Worm (Caenorhabditis elegans) whole organism, young adult: ENCODE results near the gene Y48D7A.1.
A peak's percentile ranks its signal among the peaks of the same experiment; 100 is the strongest.

Source experiments
- C17E4.6 ChIP-seq: fragments of 200-800 bp; sonication (Bioruptor generic); IDR thresholded peaks from 2 replicates; pipeline ENCODE4 v1.3.6; 2022; ENCODE audit warnings: missing genetic modification reagents, missing genetic modification characterization, missing compliant biosample characterization
- D2030.7 ChIP-seq: fragments of 200-800 bp; sonication (Bioruptor generic); IDR thresholded peaks from 2 replicates; pipeline ENCODE4 v1.3.6; 2022; ENCODE audit warnings: missing genetic modification reagents, missing genetic modification characterization, missing compliant biosample characterization
- F10E7.11 ChIP-seq: sonication (generic microtip); optimal IDR thresholded peaks from 2 replicates; lab custom pipeline; 2017; ENCODE audit warnings: mild to moderate bottlenecking, missing genetic modification characterization, moderate library complexity, missing compliant biosample characterization
- F22D6.2 ChIP-seq: sonication (generic microtip); optimal IDR thresholded peaks from 2 replicates; lab custom pipeline; 2016; ENCODE audit warnings: mild to moderate bottlenecking, missing genetic modification characterization, missing compliant biosample characterization
- F23B12.7 ChIP-seq: sonication (generic microtip); optimal IDR thresholded peaks from 2 replicates; lab custom pipeline; 2017; ENCODE audit warnings: missing genetic modification characterization, mild to moderate bottlenecking, missing compliant biosample characterization, antibody characterized with exemption, moderate library complexity; ENCODE audit not compliant: insufficient read depth
- F33H1.4 ChIP-seq: fragments of 200-800 bp; sonication (Bioruptor generic); IDR thresholded peaks from 2 replicates; pipeline ENCODE4 v1.3.6; 2022; ENCODE audit warnings: missing genetic modification reagents, missing genetic modification characterization, missing compliant biosample characterization
- F39B2.1 ChIP-seq: fragments of 200-800 bp; sonication (Bioruptor generic); IDR thresholded peaks from 2 replicates; pipeline ENCODE4 v1.3.6; 2022; ENCODE audit warnings: missing genetic modification reagents, missing genetic modification characterization, missing compliant biosample characterization
- F52B5.7 ChIP-seq: sonication (generic microtip); optimal IDR thresholded peaks from 2 replicates; lab custom pipeline; 2016; ENCODE audit warnings: mild to moderate bottlenecking, missing genetic modification characterization, missing compliant biosample characterization
- F55B11.4 ChIP-seq: sonication (generic microtip); optimal IDR thresholded peaks from 2 replicates; lab custom pipeline; 2016; ENCODE audit warnings: missing compliant biosample characterization, missing genetic modification characterization, borderline replicate concordance; ENCODE audit not compliant: insufficient read depth
- K11D2.4 ChIP-seq: fragments of 200-800 bp; sonication (Bioruptor generic); IDR thresholded peaks from 2 replicates; pipeline ENCODE4 v1.3.6; 2022; ENCODE audit warnings: missing genetic modification reagents, missing genetic modification characterization, missing compliant biosample characterization
- Y53F4B.3 ChIP-seq: fragments of 200-800 bp; sonication (Bioruptor generic); IDR thresholded peaks from 2 replicates; pipeline ENCODE4 v1.3.6; 2022; ENCODE audit warnings: missing genetic modification reagents, missing genetic modification characterization, missing compliant biosample characterization
- Y56A3A.18 ChIP-seq: fragments of 200-800 bp; sonication (Bioruptor generic); IDR thresholded peaks from 2 replicates; pipeline ENCODE4 v1.3.6; 2022; ENCODE audit warnings: missing genetic modification reagents, missing genetic modification characterization, missing compliant biosample characterization
- akir-1 ChIP-seq: fragments of 200-800 bp; sonication (Bioruptor generic); optimal IDR thresholded peaks from 2 replicates; lab custom pipeline; 2018; ENCODE audit warnings: mild to moderate bottlenecking, missing genetic modification characterization, moderate library complexity, missing compliant biosample characterization
- ama-1 ChIP-seq, 3 experiments: fragments of 150-350 bp in 1 of 3; sonication (generic microtip) in 2 of 3; optimal IDR thresholded peaks; 2 replicates each; lab custom pipeline; 2014 to 2018; ENCODE audit warnings: missing biosample characterization in 2 of 3, missing genetic modification characterization in 2 of 3, missing genetic modification reagents in 2 of 3
- cebp-1 ChIP-seq, 2 experiments: fragments of 200-800 bp in 1 of 2; sonication (Bioruptor generic) in 1 of 2; sonication (generic microtip) in 1 of 2; IDR thresholded peaks in 1 of 2; optimal IDR thresholded peaks in 1 of 2; 2 replicates each; pipeline versions ENCODE4 v1.3.6 to Lab custom; 2017 to 2022; ENCODE audit warnings: missing compliant biosample characterization in 2 of 2, missing genetic modification characterization in 2 of 2, mild to moderate bottlenecking in 1 of 2, missing genetic modification reagents in 1 of 2, moderate library complexity in 1 of 2
- chd-7 ChIP-seq: sonication (generic microtip); optimal IDR thresholded peaks from 2 replicates; lab custom pipeline; 2016; ENCODE audit warnings: mild to moderate bottlenecking, missing genetic modification characterization, moderate library complexity, missing compliant biosample characterization
- dox-1 ChIP-seq: fragments of 200-800 bp; sonication (Bioruptor generic); IDR thresholded peaks from 2 replicates; pipeline ENCODE4 v1.3.6; 2022; ENCODE audit warnings: missing genetic modification reagents, missing genetic modification characterization, missing compliant biosample characterization
- egl-18 ChIP-seq: fragments of 200-800 bp; sonication (Bioruptor generic); IDR thresholded peaks from 2 replicates; pipeline ENCODE4 v1.3.6; 2022; ENCODE audit warnings: missing genetic modification reagents, missing genetic modification characterization, missing compliant biosample characterization
- egl-44 ChIP-seq: fragments of 200-800 bp; sonication (Bioruptor generic); IDR thresholded peaks from 2 replicates; pipeline ENCODE4 v1.3.6; 2022; ENCODE audit warnings: missing genetic modification reagents, missing genetic modification characterization, missing compliant biosample characterization
- ekl-4 ChIP-seq: fragments of 200-800 bp; sonication (Bioruptor generic); IDR thresholded peaks from 2 replicates; pipeline ENCODE4 v1.3.6; 2022; ENCODE audit warnings: missing genetic modification reagents, missing genetic modification characterization, missing compliant biosample characterization
- ets-4 ChIP-seq: fragments of 200-800 bp; sonication (Bioruptor generic); optimal IDR thresholded peaks from 2 replicates; lab custom pipeline; 2018; ENCODE audit warnings: mild to moderate bottlenecking, missing genetic modification characterization, missing compliant biosample characterization
- him-1 ChIP-seq: sonication (generic microtip); optimal IDR thresholded peaks from 2 replicates; lab custom pipeline; 2016; ENCODE audit warnings: missing genotype, missing genetic modification reagents, missing genetic modification characterization, missing compliant biosample characterization
- hlh-12 ChIP-seq: sonication (generic microtip); optimal IDR thresholded peaks from 2 replicates; lab custom pipeline; 2016; ENCODE audit warnings: missing genetic modification characterization, missing compliant biosample characterization
- let-526 ChIP-seq: fragments of 200-800 bp; sonication (Bioruptor generic); IDR thresholded peaks from 2 replicates; pipeline ENCODE4 v1.3.6; 2022; ENCODE audit warnings: missing genetic modification reagents, missing genetic modification characterization, missing compliant biosample characterization
- lin-26 ChIP-seq: fragments of 200-800 bp; sonication (Bioruptor generic); IDR thresholded peaks from 2 replicates; pipeline ENCODE4 v1.3.6; 2022; ENCODE audit warnings: missing genetic modification reagents, missing genetic modification characterization, missing compliant biosample characterization
- lin-40 ChIP-seq: sonication (generic microtip); optimal IDR thresholded peaks from 2 replicates; lab custom pipeline; 2016; ENCODE audit warnings: missing genetic modification characterization, mild to moderate bottlenecking, missing compliant biosample characterization, missing genotype, missing genetic modification reagents
- lin-54 ChIP-seq: fragments of 200-800 bp; sonication (Bioruptor generic); optimal IDR thresholded peaks from 2 replicates; lab custom pipeline; 2018; ENCODE audit warnings: mild to moderate bottlenecking, missing genetic modification characterization, missing compliant biosample characterization
- lir-1 ChIP-seq: fragments of 200-800 bp; sonication (Bioruptor generic); conservative IDR thresholded peaks from 2 replicates; pipeline ENCODE4 v1.3.6; 2022; ENCODE audit warnings: missing genetic modification reagents, missing genetic modification characterization, missing compliant biosample characterization
- lsy-27 ChIP-seq: sonication (generic microtip); optimal IDR thresholded peaks from 2 replicates; lab custom pipeline; 2017; ENCODE audit warnings: missing genetic modification characterization, mild to moderate bottlenecking, missing compliant biosample characterization, antibody characterized with exemption, missing genotype, borderline replicate concordance; ENCODE audit not compliant: insufficient read depth
- madf-10 ChIP-seq: sonication (generic microtip); optimal IDR thresholded peaks from 2 replicates; lab custom pipeline; 2016; ENCODE audit warnings: mild to moderate bottlenecking, missing genetic modification characterization, missing compliant biosample characterization
- madf-3 ChIP-seq: fragments of 200-800 bp; sonication (Bioruptor generic); IDR thresholded peaks from 2 replicates; pipeline ENCODE4 v1.3.6; 2022; ENCODE audit warnings: missing genetic modification reagents, missing genetic modification characterization, missing compliant biosample characterization
- madf-6 ChIP-seq: fragments of 200-800 bp; sonication (Bioruptor generic); IDR thresholded peaks from 2 replicates; pipeline ENCODE4 v1.3.6; 2022; ENCODE audit warnings: missing genetic modification reagents, missing genetic modification characterization, missing compliant biosample characterization
- nfyb-1 ChIP-seq: fragments of 200-800 bp; sonication (Bioruptor generic); IDR thresholded peaks from 2 replicates; pipeline ENCODE4 v1.3.6; 2022; ENCODE audit warnings: missing genetic modification reagents, missing genetic modification characterization, missing compliant biosample characterization
- nhr-179 ChIP-seq: sonication (generic microtip); optimal IDR thresholded peaks from 2 replicates; lab custom pipeline; 2016; ENCODE audit warnings: mild to moderate bottlenecking, missing genetic modification characterization, missing compliant biosample characterization
- nhr-90 ChIP-seq: sonication (generic microtip); optimal IDR thresholded peaks from 2 replicates; lab custom pipeline; 2016; ENCODE audit warnings: missing genotype, mild to moderate bottlenecking, missing genetic modification characterization, missing compliant biosample characterization
- pbrm-1 ChIP-seq: fragments of 200-800 bp; sonication (Bioruptor generic); IDR thresholded peaks from 2 replicates; pipeline ENCODE4 v1.3.6; 2022; ENCODE audit warnings: missing genetic modification reagents, missing genetic modification characterization, missing compliant biosample characterization
- rec-8 ChIP-seq, 2 experiments: sonication (generic microtip); optimal IDR thresholded peaks; 2 replicates each; lab custom pipeline; 2016; ENCODE audit warnings: mild to moderate bottlenecking in 2 of 2, missing genetic modification characterization in 2 of 2, missing genetic modification reagents in 2 of 2, missing genotype in 2 of 2, missing biosample characterization in 1 of 2, missing compliant biosample characterization in 1 of 2, moderate library complexity in 1 of 2
- somi-1 ChIP-seq: fragments of 200-800 bp; sonication (Bioruptor generic); optimal IDR thresholded peaks from 2 replicates; lab custom pipeline; 2018; ENCODE audit warnings: mild to moderate bottlenecking, missing genetic modification characterization, missing compliant biosample characterization
- tbx-9 ChIP-seq: sonication (generic microtip); optimal IDR thresholded peaks from 2 replicates; lab custom pipeline; 2016; ENCODE audit warnings: borderline replicate concordance, missing genetic modification characterization, inconsistent platforms, missing compliant biosample characterization
- zfh-2 ChIP-seq: fragments of 200-800 bp; sonication (Bioruptor generic); conservative IDR thresholded peaks from 2 replicates; pipeline ENCODE4 v1.3.6; 2022; ENCODE audit warnings: missing genetic modification reagents, missing genetic modification characterization, missing compliant biosample characterization
- zim-3 ChIP-seq: sonication (generic microtip); optimal IDR thresholded peaks from 2 replicates; lab custom pipeline; 2017; ENCODE audit warnings: mild to moderate bottlenecking, missing genetic modification characterization, moderate library complexity, missing compliant biosample characterization
- ztf-22 ChIP-seq: fragments of 200-800 bp; sonication (Bioruptor generic); optimal IDR thresholded peaks from 2 replicates; lab custom pipeline; 2018; ENCODE audit warnings: mild to moderate bottlenecking, missing genetic modification characterization, moderate library complexity, missing compliant biosample characterization
- ztf-26 ChIP-seq: sonication (generic microtip); optimal IDR thresholded peaks from 2 replicates; lab custom pipeline; 2017; ENCODE audit warnings: missing genetic modification characterization, missing compliant biosample characterization

Y48D7A.1 gene

ce11 chrX:2971542-2971988 lies 37.7 kb upstream of the Y48D7A.1 start (continued):
- TF ChIP-seq Y53F4B.3 (GFP tag; lab: Robert Waterston, UW), result no peak
- peak; percentile 13; the same call in 1 of the 2 replicates for TF ChIP-seq C17E4.6
- peak; percentile 92 for TF ChIP-seq K11D2.4 (GFP tag; lab: Robert Waterston, UW)
- TF ChIP-seq him-1 (tag; lab: Kevin White, UChicago), result no peak
- no peak for TF ChIP-seq hlh-12 (tag; lab: Kevin White, UChicago)
- peak; percentile 68 for TF ChIP-seq ama-1 (optimal IDR thresholded peaks at IDR 0.05; lab: Kevin White, UChicago)
- TF ChIP-seq ama-1 (GFP tag; optimal IDR thresholded peaks at IDR 0.05; lab: Kevin White, UChicago), result no peak
- peak; percentile 77 for TF ChIP-seq ets-4
- TF ChIP-seq chd-7, result peak; percentile 95
- TF ChIP-seq lin-40 (tag; lab: Kevin White, UChicago), result peak; percentile 86

DNA sequence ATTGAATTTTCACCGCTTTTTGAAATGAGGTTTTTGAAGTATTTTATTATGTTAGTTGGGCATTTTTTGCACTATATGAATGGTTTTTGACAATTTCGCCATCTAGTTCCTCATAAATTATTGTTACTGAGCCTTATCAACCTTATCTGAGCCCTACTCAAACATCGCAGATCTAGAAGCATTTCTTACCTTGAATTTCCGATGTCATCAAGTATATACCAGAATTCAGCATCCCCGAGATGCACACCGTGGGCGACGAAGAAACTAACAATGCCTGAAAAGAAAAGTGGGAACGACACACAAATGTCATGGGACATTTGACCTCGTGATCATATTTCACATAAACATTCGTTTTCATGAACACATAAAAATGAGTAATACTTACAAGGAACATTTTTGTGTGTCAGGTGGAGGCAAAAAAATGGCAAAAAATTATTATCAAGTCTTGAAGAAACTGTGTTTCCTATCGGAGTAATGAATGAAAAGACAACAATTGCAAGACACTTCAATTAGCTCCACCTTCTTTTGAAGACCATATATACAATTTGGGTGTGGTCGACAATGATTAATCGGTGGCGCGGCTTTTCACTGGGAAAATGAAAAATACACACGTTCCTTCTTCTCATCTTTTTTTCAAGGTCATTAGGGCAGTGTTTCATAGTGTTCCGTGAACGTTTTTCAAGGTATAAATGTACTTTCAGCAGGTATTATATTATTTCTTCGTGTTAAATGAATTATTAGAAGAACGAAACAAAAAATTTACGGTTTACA lies 36.8 kb upstream of the Y48D7A.1 start:
- TF ChIP-seq dox-1 (GFP tag; lab: Robert Waterston, UW), result no peak
- no peak for TF ChIP-seq rec-8 (tag; optimal IDR thresholded peaks at IDR 0.05; lab: Kevin White, UChicago)
- no peak for TF ChIP-seq D2030.7
- TF ChIP-seq zim-3, result no peak
- no peak for TF ChIP-seq cebp-1 (GFP tag; IDR thresholded peaks at IDR 0.05; lab: Robert Waterston, UW)
- TF ChIP-seq cebp-1 (tag; optimal IDR thresholded peaks at IDR 0.05; lab: Kevin White, UChicago), result peak; percentile 53
- TF ChIP-seq lin-54, result no peak
- TF ChIP-seq F55B11.4 (tag; lab: Kevin White, UChicago), result no peak
- no peak for TF ChIP-seq somi-1 (GFP tag; lab: Kevin White, UChicago)
- TF ChIP-seq lin-26 (GFP tag; lab: Robert Waterston, UW), result no peak; the same call in 1 of the 2 replicates
- TF ChIP-seq lir-1 (GFP tag; lab: Robert Waterston, UW), result no peak
- TF ChIP-seq nfyb-1 (GFP tag; lab: Robert Waterston, UW), result peak; percentile 57; the same call in 1 of the 2 replicates
- TF ChIP-seq lin-40 (tag; lab: Kevin White, UChicago), result peak; percentile 32
- TF ChIP-seq hlh-12 (tag; lab: Kevin White, UChicago), result no peak
- TF ChIP-seq Y56A3A.18, result no peak
- TF ChIP-seq F33H1.4 (GFP tag; lab: Robert Waterston, UW), result no peak
- TF ChIP-seq F39B2.1 (GFP tag; lab: Robert Waterston, UW), result no peak
- no peak for TF ChIP-seq ztf-22
- peak; percentile 9; the same call in 1 of the 2 replicates for TF ChIP-seq pbrm-1 (GFP tag; lab: Robert Waterston, UW)
- TF ChIP-seq nhr-90 (tag; lab: Kevin White, UChicago), result no peak
- TF ChIP-seq egl-44, result no peak
- no peak for TF ChIP-seq nhr-179 (tag; lab: Kevin White, UChicago)
- TF ChIP-seq tbx-9, result no peak
- peak; percentile 3 for TF ChIP-seq F23B12.7 (tag; lab: Kevin White, UChicago)
- TF ChIP-seq lsy-27 (tag; lab: Kevin White, UChicago), result no peak
- TF ChIP-seq egl-18 (GFP tag; lab: Robert Waterston, UW), result no peak
- TF ChIP-seq akir-1, result no peak
- TF ChIP-seq F22D6.2 (tag; lab: Kevin White, UChicago), result peak; percentile 34
- 0 out of 2 replicates have a peak, but pooled peaks have one; percentile 11 for TF ChIP-seq madf-3
- peak; percentile 56 for TF ChIP-seq ekl-4 (GFP tag; lab: Robert Waterston, UW)
- no peak for TF ChIP-seq let-526 (GFP tag; lab: Robert Waterston, UW)
- no peak for TF ChIP-seq F10E7.11 (tag; lab: Kevin White, UChicago)
- TF ChIP-seq madf-6 (GFP tag; lab: Robert Waterston, UW), result no peak
- peak; percentile 4 for TF ChIP-seq madf-10 (tag; lab: Kevin White, UChicago)
- peak; percentile 40 for TF ChIP-seq ztf-26 (tag; lab: Kevin White, UChicago)
- TF ChIP-seq ama-1 (optimal IDR thresholded peaks at IDR 0.05; lab: Kevin White, UChicago), result peak; percentile 49
- TF ChIP-seq ama-1 (GFP tag; optimal IDR thresholded peaks at IDR 0.05; lab: Kevin White, UChicago), result no peak
- TF ChIP-seq zfh-2 (GFP tag; lab: Robert Waterston, UW), result no peak
- TF ChIP-seq F52B5.7, result no peak
